Worm (Caenorhabditis elegans) whole organism, L3 larva: ENCODE results near the gene blos-7.

Experiments used
- ceh-9 ChIP-seq: sonication (generic microtip); optimal IDR thresholded peaks from 2 replicates; lab custom pipeline; 2018; ENCODE audit warnings: missing biosample characterization, missing genetic modification characterization
- elt-3 ChIP-seq, 3 experiments: fragments of 150-350 bp in 1 of 3; sonication (generic microtip) in 2 of 3; optimal IDR thresholded peaks; 2 replicates in 2 of 3; 4 replicates in 1 of 3; lab custom pipeline; 2014 to 2017; ENCODE audit warnings: missing biosample characterization in 3 of 3, missing genetic modification characterization in 3 of 3
- nfya-1 ChIP-seq: sonication (generic microtip); optimal IDR thresholded peaks from 2 replicates; lab custom pipeline; 2017; ENCODE audit warnings: missing genetic modification characterization, mild to moderate bottlenecking, missing compliant biosample characterization, antibody characterized with exemption, moderate library complexity; ENCODE audit not compliant: insufficient read depth
- nhr-43 ChIP-seq: sonication (generic microtip); optimal IDR thresholded peaks from 2 replicates; lab custom pipeline; 2016; ENCODE audit warnings: mild to moderate bottlenecking, missing genetic modification characterization, missing compliant biosample characterization; ENCODE audit not compliant: poor library complexity, severe bottlenecking
- nhr-67 ChIP-seq: fragments of 150-350 bp; optimal IDR thresholded peaks from 2 replicates; lab custom pipeline; 2014; ENCODE audit warnings: missing biosample characterization, missing genetic modification characterization
- skn-1 ChIP-seq: fragments of 150-350 bp; optimal IDR thresholded peaks from 2 replicates; lab custom pipeline; 2014; ENCODE audit warnings: missing biosample characterization, missing genetic modification characterization
- snpc-4 ChIP-seq: fragments of 150-350 bp; optimal IDR thresholded peaks from 2 replicates; lab custom pipeline; 2014; ENCODE audit warnings: missing biosample characterization, missing genetic modification characterization

ce11 chrIV:3532989-3533388 is 49.7 kb downstream of the blos-7 start:
- TF ChIP-seq elt-3 (tag; optimal IDR thresholded peaks at IDR 0.05; lab: Kevin White, UChicago) (no peak), ceh-9 (no peak), snpc-4 (tag; lab: Kevin White, UChicago) (no peak), nhr-43 (tag; lab: Kevin White, UChicago) (no peak), nhr-67 (tag; lab: Kevin White, UChicago) (no peak), nfya-1 (tag; lab: Kevin White, UChicago) (peak; percentile 35), skn-1 (tag; lab: Kevin White, UChicago) (no peak)
